Worm (Caenorhabditis elegans): Measurements from ENCODE around the gene R05G6.4.

- TF ChIP-seq ceh-31 (tag; optimal IDR thresholded peaks at IDR 0.05) (no peak), ttx-3 (tag; optimal IDR thresholded peaks at IDR 0.05) (no peak), lin-11 (tag; optimal IDR thresholded peaks at IDR 0.05) (no peak), ceh-6 (GFP tag; optimal IDR thresholded peaks at IDR 0.05) (no peak), dve-1 (tag; optimal IDR thresholded peaks at IDR 0.05) (no peak), ets-4 (tag; optimal IDR thresholded peaks at IDR 0.05) (no peak), ceh-18 (tag; optimal IDR thresholded peaks at IDR 0.05) (no peak)
Observed at ce11 chrIV:7477197-7477596, 35.8 kb upstream of the R05G6.4 start, which contains the start of gene pycr-4.

Data from whole organism, late embryonic.